Worm (Caenorhabditis elegans): ENCODE measurements around the gene C06H2.7.

DNA sequence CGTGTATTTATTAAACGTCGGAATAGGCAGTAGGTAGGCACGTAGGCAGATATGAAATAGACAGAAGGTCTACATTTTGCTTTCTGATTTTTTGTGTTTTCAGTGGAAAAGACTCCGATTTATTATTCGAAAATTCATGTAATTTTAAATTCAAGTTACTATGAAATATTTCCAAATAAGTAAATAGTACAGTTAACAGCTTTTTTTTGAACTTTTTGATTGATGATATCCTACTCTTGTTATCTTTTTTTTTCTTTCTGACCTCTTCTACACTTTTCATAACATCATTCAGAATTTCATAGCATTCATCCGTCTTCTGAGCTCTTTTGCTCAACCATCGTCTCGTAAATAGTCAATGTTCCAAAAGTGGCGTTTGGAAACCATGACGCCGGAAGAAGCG is 46.0 kb downstream of the C06H2.7 start, which contains the start of gene cdkl-1:
- TF ChIP-seq unc-62 (GFP tag; optimal IDR thresholded peaks at IDR 0.05 in 1 of 2) (no peak), unc-62 (tag; optimal IDR thresholded peaks at IDR 0.05) (no peak), gei-8 (GFP tag; optimal IDR thresholded peaks at IDR 0.05) (no peak), nhr-28 (tag; optimal IDR thresholded peaks at IDR 0.05) (no peak), dve-1 (tag; optimal IDR thresholded peaks at IDR 0.05; ENCODE audit: insufficient read depth) (no peak), unc-130 (GFP tag; optimal IDR thresholded peaks at IDR 0.05) (no peak), snpc-1.2 (GFP tag; IDR thresholded peaks at IDR 0.05) (no peak), fkh-10 (GFP tag; optimal IDR thresholded peaks at IDR 0.05) (no peak), pqm-1 (tag; optimal IDR thresholded peaks at IDR 0.05) (no peak), dpl-1 (GFP tag; optimal IDR thresholded peaks at IDR 0.05) (no peak)

All from whole organism, L4 larva.